Fruit fly (Drosophila melanogaster): ENCODE measurements around the gene CG14551.

- TF ChIP-seq CG1620 (GFP tag; optimal IDR thresholded peaks at IDR 0.05) = no peak
- TF ChIP-seq Clk (GFP tag; optimal IDR thresholded peaks at IDR 0.05) = no peak
- no peak for TF ChIP-seq Mnt (GFP tag; optimal IDR thresholded peaks at IDR 0.05)
- TF ChIP-seq cic (GFP tag; optimal IDR thresholded peaks at IDR 0.05) = no peak
- no peak for TF ChIP-seq CG33017 (tag; optimal IDR thresholded peaks at IDR 0.05)
- no peak for TF ChIP-seq bab1 (GFP tag; optimal IDR thresholded peaks at IDR 0.05)
- no peak for TF ChIP-seq CG7101 (tag; optimal IDR thresholded peaks at IDR 0.05)
- no peak for TF ChIP-seq CG12768 (GFP tag; optimal IDR thresholded peaks at IDR 0.05)
- no peak for TF ChIP-seq CG11617 (GFP tag; optimal IDR thresholded peaks at IDR 0.05)
- no peak for TF ChIP-seq tj (GFP tag; optimal IDR thresholded peaks at IDR 0.05)
- TF ChIP-seq toe (GFP tag; optimal IDR thresholded peaks at IDR 0.05) = no peak
- TF ChIP-seq kay (GFP tag; ENCODE audit: borderline replicate concordance) = no peak
- no peak for TF ChIP-seq ovo (GFP tag; optimal IDR thresholded peaks at IDR 0.05)
Observed at dm6 chr3R:26030562-26030961, 32.2 kb downstream of the CG14551 start.

Measured in whole organism, adult.